Worm (Caenorhabditis elegans) whole organism, early embryonic: ENCODE data around the gene H20E11.3.

ENCODE experiments used
- B0310.2 ChIP-seq: sonication (generic microtip); optimal IDR thresholded peaks from 2 replicates; lab custom pipeline; 2016; ENCODE audit warnings: mild to moderate bottlenecking, missing genetic modification characterization, missing compliant biosample characterization
- F13C5.2 ChIP-seq: sonication (generic microtip); optimal IDR thresholded peaks from 2 replicates; lab custom pipeline; 2017; ENCODE audit warnings: mild to moderate bottlenecking, missing genetic modification characterization, inconsistent platforms, missing compliant biosample characterization
- ama-1 ChIP-seq: fragments of 150-350 bp; optimal IDR thresholded peaks from 2 replicates; lab custom pipeline; 2014
- ceh-13 ChIP-seq: fragments of 200-800 bp; sonication (Bioruptor generic); optimal IDR thresholded peaks from 2 replicates; lab custom pipeline; 2018; ENCODE audit warnings: mild to moderate bottlenecking, missing genetic modification characterization, missing compliant biosample characterization
- ceh-36 ChIP-seq: sonication (generic microtip); optimal IDR thresholded peaks from 2 replicates; lab custom pipeline; 2016; ENCODE audit warnings: missing genetic modification characterization, inconsistent platforms, missing compliant biosample characterization
- ets-7 ChIP-seq: sonication (generic microtip); optimal IDR thresholded peaks from 2 replicates; lab custom pipeline; 2016; ENCODE audit warnings: missing genotype, missing genetic modification characterization, missing compliant biosample characterization
- flt-1 ChIP-seq: fragments of 200-800 bp; sonication (Bioruptor generic); IDR thresholded peaks from 2 replicates; pipeline ENCODE4 v1.3.6; 2022; ENCODE audit warnings: missing genetic modification characterization, missing compliant biosample characterization
- hmg-4 ChIP-seq: fragments of 200-800 bp; sonication (Bioruptor generic); optimal IDR thresholded peaks from 2 replicates; lab custom pipeline; 2018; ENCODE audit warnings: mild to moderate bottlenecking, missing genetic modification characterization, missing compliant biosample characterization
- hnd-1 ChIP-seq: sonication (generic microtip); optimal IDR thresholded peaks from 2 replicates; lab custom pipeline; 2016; ENCODE audit warnings: missing genetic modification characterization, missing compliant biosample characterization
- pes-1 ChIP-seq: fragments of 200-800 bp; sonication (Bioruptor generic); IDR thresholded peaks from 2 replicates; pipeline ENCODE4 v1.3.6; 2022; ENCODE audit warnings: missing genetic modification reagents, missing genetic modification characterization, missing compliant biosample characterization
- scrt-1 ChIP-seq: fragments of 200-800 bp; sonication (Bioruptor generic); IDR thresholded peaks from 2 replicates; pipeline ENCODE4 v1.3.6; 2022; ENCODE audit warnings: missing genetic modification characterization, missing compliant biosample characterization
- sea-1 ChIP-seq: fragments of 200-800 bp; sonication (Bioruptor generic); conservative IDR thresholded peaks from 2 replicates; pipeline ENCODE4 v1.3.6; 2022; ENCODE audit warnings: missing genetic modification characterization, missing compliant biosample characterization
- tbx-37 ChIP-seq: fragments of 200-800 bp; sonication (Bioruptor generic); conservative IDR thresholded peaks from 2 replicates; pipeline ENCODE4 v1.3.6; 2022; ENCODE audit warnings: missing genetic modification reagents, missing genetic modification characterization, missing compliant biosample characterization

DNA sequence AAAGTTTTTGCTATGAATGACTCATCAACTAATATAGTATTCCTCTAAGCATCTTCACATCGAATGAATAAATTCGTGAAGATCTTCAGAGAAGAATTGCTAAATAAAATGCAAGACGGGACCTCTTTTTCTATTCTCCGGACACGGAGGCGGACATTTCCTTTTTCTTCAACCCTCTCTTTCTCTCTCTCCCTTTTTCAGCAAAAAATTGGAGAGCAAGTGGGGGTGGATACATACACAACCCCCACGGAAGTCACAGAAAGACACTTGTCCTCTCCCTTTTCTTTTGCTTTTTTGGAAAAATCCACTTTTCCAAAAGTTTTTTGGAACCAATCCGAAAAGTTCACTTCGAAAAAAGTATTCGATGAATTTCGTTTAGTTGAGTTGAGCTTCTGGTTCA lies 10.1 kb downstream of the H20E11.3 start:
- TF ChIP-seq ama-1 (lab: Kevin White, UChicago) (no peak), ets-7 (tag; lab: Kevin White, UChicago) (no peak), F13C5.2 (no peak), hnd-1 (tag; lab: Kevin White, UChicago) (no peak), pes-1 (GFP tag; lab: Robert Waterston, UW) (no peak), scrt-1 (GFP tag; lab: Robert Waterston, UW) (no peak), B0310.2 (tag; lab: Kevin White, UChicago) (no peak), tbx-37 (no peak), ceh-13 (GFP tag; lab: Kevin White, UChicago) (no peak), hmg-4 (GFP tag; lab: Kevin White, UChicago) (no peak), flt-1 (GFP tag; lab: Robert Waterston, UW) (no peak), ceh-36 (no peak), sea-1 (GFP tag; lab: Robert Waterston, UW) (no peak)
